Worm (Caenorhabditis elegans) whole organism, L2 larva: ENCODE results near the gene gck-2.

ENCODE experiments used
- ceh-82 ChIP-seq: fragments of 150-350 bp; optimal IDR thresholded peaks from 2 replicates; lab custom pipeline; 2014; ENCODE audit warnings: missing biosample characterization, missing genetic modification characterization
- crh-2 ChIP-seq: sonication (generic microtip); optimal IDR thresholded peaks from 2 replicates; lab custom pipeline; 2017; ENCODE audit warnings: missing biosample characterization, missing genetic modification characterization
- egl-27 ChIP-seq: sonication (generic microtip); optimal IDR thresholded peaks from 3 replicates; lab custom pipeline; 2017; ENCODE audit warnings: missing biosample characterization, missing genetic modification reagents, missing genetic modification characterization
- lin-11 ChIP-seq: fragments of 150-350 bp; sonication (generic microtip); optimal IDR thresholded peaks from 2 replicates; lab custom pipeline; 2014; ENCODE audit warnings: missing biosample characterization, missing genetic modification characterization, inconsistent platforms, mixed read lengths
- nhr-10 ChIP-seq: sonication (generic microtip); optimal IDR thresholded peaks from 2 replicates; lab custom pipeline; 2017; ENCODE audit warnings: missing biosample characterization, missing genetic modification characterization
- nhr-25 ChIP-seq: fragments of 150-350 bp; sonication (generic microtip); optimal IDR thresholded peaks from 3 replicates; lab custom pipeline; 2014; ENCODE audit warnings: missing biosample characterization, missing genetic modification characterization
- ztf-11 ChIP-seq: sonication (generic microtip); optimal IDR thresholded peaks from 2 replicates; lab custom pipeline; 2017; ENCODE audit warnings: missing biosample characterization, missing genetic modification characterization

DNA sequence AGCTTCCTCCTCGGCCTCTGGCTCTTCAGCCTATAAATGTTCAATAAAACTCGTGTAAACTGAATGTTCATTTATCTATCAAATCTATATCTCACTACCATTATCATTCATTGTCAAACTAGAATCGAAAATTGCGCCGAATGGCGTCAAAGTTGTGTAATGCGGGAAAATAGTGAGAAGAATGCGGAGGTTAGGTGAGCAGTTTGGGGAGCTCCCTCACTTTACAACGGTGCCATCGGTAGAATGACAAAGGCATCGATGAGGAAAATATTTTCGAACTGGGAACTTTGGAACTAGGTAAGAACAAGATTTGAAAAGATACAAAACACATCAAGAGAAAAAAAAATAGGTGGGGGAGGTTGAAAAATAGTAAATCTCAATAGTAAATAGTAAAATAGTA is 24.9 kb downstream of the gck-2 start:
- TF ChIP-seq nhr-25 (tag; lab: Kevin White, UChicago) (no peak), ztf-11 (tag; lab: Kevin White, UChicago) (no peak), egl-27 (no peak), lin-11 (tag; lab: Kevin White, UChicago) (no peak), crh-2 (no peak), nhr-10 (no peak), ceh-82 (tag; lab: Kevin White, UChicago) (no peak)
